Fruit fly (Drosophila melanogaster) whole organism, embryonic: ENCODE data around the gene Atg8b.

ENCODE experiments used
- Awh ChIP-seq: fragments of 200-800 bp; sonication (Bioruptor generic); IDR thresholded peaks from 2 replicates; pipeline ENCODE4, ENCODE4 v1.3.6; 2022; ENCODE audit warnings: missing biosample characterization, missing genetic modification characterization
- CG10366 ChIP-seq: fragments of 200-800 bp; sonication (Bioruptor generic); IDR thresholded peaks from 2 replicates; pipeline ENCODE4 v1.3.6; 2022; ENCODE audit warnings: missing biosample characterization, missing genetic modification characterization
- CG10979 ChIP-seq: fragments of 200-800 bp; sonication (Bioruptor generic); optimal IDR thresholded peaks from 2 replicates; lab custom pipeline; 2018; ENCODE audit warnings: missing biosample characterization, mild to moderate bottlenecking, missing genetic modification characterization, moderate library complexity
- CG11247 ChIP-seq: fragments of 200-800 bp; sonication (Bioruptor generic); IDR thresholded peaks from 2 replicates; pipeline ENCODE4 v1.3.6; 2022; ENCODE audit warnings: missing biosample characterization, missing genetic modification characterization
- CG11695 ChIP-seq: fragments of 200-800 bp; sonication (Bioruptor generic); IDR thresholded peaks from 3 replicates; pipeline ENCODE4 v1.3.6; 2022; ENCODE audit warnings: missing biosample characterization, missing genetic modification characterization
- CG14860 ChIP-seq: fragments of 200-800 bp; sonication (Bioruptor generic); IDR thresholded peaks from 3 replicates; pipeline ENCODE4 v1.3.6; 2022; ENCODE audit warnings: missing biosample characterization, missing genetic modification characterization; ENCODE audit not compliant: partially characterized antibody
- CG15073 ChIP-seq: fragments of 200-800 bp; sonication (Bioruptor generic); optimal IDR thresholded peaks from 2 replicates; lab custom pipeline; 2016; ENCODE audit warnings: missing biosample characterization, missing genetic modification characterization
- CG1603 ChIP-seq: fragments of 200-800 bp; sonication (Bioruptor generic); optimal IDR thresholded peaks from 2 replicates; lab custom pipeline; 2019; ENCODE audit warnings: missing biosample characterization, mild to moderate bottlenecking, missing genetic modification characterization, moderate library complexity
- CG1792 ChIP-seq: fragments of 200-800 bp; sonication (Bioruptor generic); optimal IDR thresholded peaks from 2 replicates; lab custom pipeline; 2016; ENCODE audit warnings: missing biosample characterization, missing genetic modification characterization
- CG18599 ChIP-seq: fragments of 200-800 bp; sonication (Bioruptor generic); optimal IDR thresholded peaks from 3 replicates; lab custom pipeline; 2017; ENCODE audit warnings: missing biosample characterization, missing genetic modification characterization, mild to moderate bottlenecking, moderate library complexity, missing genetic modification reagents
- CG30020 ChIP-seq: fragments of 200-800 bp; optimal IDR thresholded peaks from 2 replicates; lab custom pipeline; 2019; ENCODE audit warnings: missing biosample characterization, mild to moderate bottlenecking, missing genetic modification characterization, moderate library complexity
- CG32767 ChIP-seq: fragments of 200-800 bp; sonication (Bioruptor generic); IDR thresholded peaks from 2 replicates; pipeline ENCODE4 v1.3.6; 2022; ENCODE audit warnings: missing biosample characterization, missing genetic modification characterization
- CG34422 ChIP-seq: fragments of 200-800 bp; sonication (Bioruptor generic); IDR thresholded peaks from 3 replicates; pipeline ENCODE4 v1.3.6; 2022; ENCODE audit warnings: missing biosample characterization, missing genetic modification characterization
- CG6791 ChIP-seq: fragments of 200-800 bp; sonication (Bioruptor generic); IDR thresholded peaks from 3 replicates; pipeline ENCODE4 v1.3.6; 2022; ENCODE audit warnings: missing biosample characterization, missing genetic modification characterization; ENCODE audit not compliant: partially characterized antibody
- CG8290 ChIP-seq, 3 experiments: fragments of 200-800 bp; sonication (Bioruptor generic); optimal IDR thresholded peaks; 2 replicates each; lab custom pipeline; 2016 to 2019; ENCODE audit warnings: missing biosample characterization in 3 of 3, missing genetic modification characterization in 3 of 3, mild to moderate bottlenecking in 2 of 3, moderate library complexity in 1 of 3
- CG8944 ChIP-seq: fragments of 200-800 bp; sonication (Bioruptor generic); optimal IDR thresholded peaks from 3 replicates; lab custom pipeline; 2016; ENCODE audit warnings: missing biosample characterization, missing genetic modification characterization
- CG9437 ChIP-seq: fragments of 200-800 bp; sonication (Bioruptor generic); optimal IDR thresholded peaks from 2 replicates; lab custom pipeline; 2018; ENCODE audit warnings: missing biosample characterization, mild to moderate bottlenecking, missing genetic modification characterization
- Dfd ChIP-seq, 2 experiments: fragments of >200 bp; optimal IDR thresholded peaks; 2 replicates each; lab custom pipeline; 2017; ENCODE audit warnings: missing biosample characterization in 2 of 2, missing genetic modification characterization in 2 of 2
- Dll ChIP-seq: fragments of 200-800 bp; sonication (Bioruptor generic); IDR thresholded peaks from 4 replicates; pipeline ENCODE4 v1.3.6; 2022; ENCODE audit warnings: missing biosample characterization, missing genetic modification characterization; ENCODE audit not compliant: partially characterized antibody
- Ets65A ChIP-seq: fragments of 200-800 bp; sonication (Bioruptor generic); peaks from one replicate; lab custom pipeline; 2016; ENCODE audit warnings: missing biosample characterization, missing genetic modification characterization
- Gug ChIP-seq: fragments of 200-800 bp; sonication (Bioruptor generic); IDR thresholded peaks from 4 replicates; pipeline ENCODE4 v1.3.6; 2022; ENCODE audit warnings: missing biosample characterization, missing genetic modification characterization
- H2.0 ChIP-seq: fragments of 200-800 bp; sonication (Bioruptor generic); IDR thresholded peaks from 2 replicates; pipeline ENCODE4 v1.3.6; 2022; ENCODE audit warnings: missing biosample characterization, missing genetic modification characterization
- Hey ChIP-seq: fragments of 200-800 bp; sonication (Bioruptor generic); optimal IDR thresholded peaks from 3 replicates; lab custom pipeline; 2018; ENCODE audit warnings: missing biosample characterization, mild to moderate bottlenecking, missing genetic modification characterization
- Hr78 ChIP-seq, 2 experiments: fragments of 200-800 bp in 1 of 2; fragments of >200 bp in 1 of 2; sonication (Bioruptor generic) in 1 of 2; optimal IDR thresholded peaks; 2 replicates each; lab custom pipeline; 2017 to 2019; ENCODE audit warnings: missing biosample characterization in 2 of 2, missing genetic modification characterization in 2 of 2, mild to moderate bottlenecking in 1 of 2, moderate library complexity in 1 of 2
- Med ChIP-seq: fragments of 200-800 bp; sonication (Bioruptor generic); peaks from one replicate; lab custom pipeline; 2016; ENCODE audit warnings: missing biosample characterization, missing genetic modification characterization, mild to moderate bottlenecking, inconsistent platforms, moderate library complexity
- Optix ChIP-seq: fragments of 200-800 bp; sonication (Bioruptor generic); IDR thresholded peaks from 3 replicates; pipeline ENCODE4 v1.3.6; 2022; ENCODE audit warnings: missing biosample characterization, missing genetic modification characterization
- Poxn ChIP-seq: fragments of 200-800 bp; sonication (Bioruptor generic); IDR thresholded peaks from 2 replicates; pipeline ENCODE4 v1.3.6; 2022; ENCODE audit warnings: missing biosample characterization, missing genetic modification characterization
- Ptx1 ChIP-seq: fragments of 200-800 bp; sonication (Bioruptor generic); IDR thresholded peaks from 2 replicates; pipeline ENCODE4 v1.3.6; 2022; ENCODE audit warnings: missing biosample characterization, missing genetic modification characterization
- Sry-δ ChIP-seq: fragments of 200-800 bp; sonication (Bioruptor generic); optimal IDR thresholded peaks from 2 replicates; lab custom pipeline; 2016; ENCODE audit warnings: missing biosample characterization, missing genetic modification characterization
- Xrp1 ChIP-seq: fragments of 200-800 bp; sonication (Bioruptor generic); IDR thresholded peaks from 2 replicates; pipeline ENCODE4 v1.3.6; 2022; ENCODE audit warnings: missing biosample characterization, missing genetic modification characterization
- az2 ChIP-seq: fragments of 200-800 bp; sonication (Bioruptor generic); optimal IDR thresholded peaks from 3 replicates; lab custom pipeline; 2016; ENCODE audit warnings: missing biosample characterization, missing genetic modification characterization
- bcd ChIP-seq: fragments of 200-800 bp; sonication (Bioruptor generic); optimal IDR thresholded peaks from 2 replicates; lab custom pipeline; 2017; ENCODE audit warnings: missing biosample characterization, mild to moderate bottlenecking, missing genetic modification characterization
- bsh ChIP-seq, 2 experiments: fragments of 200-800 bp; sonication (Bioruptor generic); optimal IDR thresholded peaks; 2 replicates each; lab custom pipeline; 2017 to 2018; ENCODE audit warnings: mild to moderate bottlenecking in 2 of 2, missing biosample characterization in 2 of 2, missing genetic modification characterization in 2 of 2, moderate library complexity in 1 of 2
- chif ChIP-seq, 2 experiments: fragments of 200-800 bp; sonication (Bioruptor generic); optimal IDR thresholded peaks; 3 replicates each; lab custom pipeline; 2016; ENCODE audit warnings: missing biosample characterization in 2 of 2, missing genetic modification characterization in 2 of 2
- chm ChIP-seq: fragments of 200-800 bp; sonication (Bioruptor generic); IDR thresholded peaks from 2 replicates; pipeline ENCODE4 v1.3.6; 2022; ENCODE audit warnings: missing biosample characterization, missing genetic modification characterization
- chn ChIP-seq: fragments of 200-800 bp; sonication (Bioruptor generic); optimal IDR thresholded peaks from 2 replicates; lab custom pipeline; 2016; ENCODE audit warnings: missing biosample characterization, missing genetic modification characterization
- ci ChIP-seq: fragments of 200-800 bp; sonication (Bioruptor generic); IDR thresholded peaks from 3 replicates; pipeline ENCODE4 v1.3.6; 2022; ENCODE audit warnings: missing biosample characterization, missing genetic modification characterization
- dmrt11E ChIP-seq: fragments of 200-800 bp; sonication (Bioruptor generic); optimal IDR thresholded peaks from 3 replicates; lab custom pipeline; 2018; ENCODE audit warnings: missing biosample characterization, mild to moderate bottlenecking, missing genetic modification characterization, moderate library complexity
- kah ChIP-seq: fragments of 200-800 bp; sonication (Bioruptor generic); optimal IDR thresholded peaks from 2 replicates; lab custom pipeline; 2018; ENCODE audit warnings: missing biosample characterization, mild to moderate bottlenecking, missing genetic modification characterization
- lmd ChIP-seq: fragments of 200-800 bp; sonication (Bioruptor generic); IDR thresholded peaks from 2 replicates; pipeline ENCODE4 v1.3.6; 2022; ENCODE audit warnings: missing biosample characterization, missing genetic modification characterization
- pan ChIP-seq, 4 experiments: fragments of >200 bp in 3 of 4; fragments of 200-800 bp in 1 of 4; sonication (Bioruptor generic) in 1 of 4; optimal IDR thresholded peaks in 3 of 4; IDR thresholded peaks in 1 of 4; 2 replicates each; pipeline versions ENCODE4 v1.3.6 to Lab custom; 2017 to 2022; ENCODE audit warnings: missing biosample characterization in 2 of 4, missing genetic modification characterization in 2 of 4, mixed read lengths in 1 of 4
- phol ChIP-seq: fragments of 200-800 bp; sonication (Bioruptor generic); optimal IDR thresholded peaks from 3 replicates; lab custom pipeline; 2018; ENCODE audit warnings: missing biosample characterization, mild to moderate bottlenecking, missing genetic modification characterization, moderate library complexity
- seq ChIP-seq: fragments of 200-800 bp; sonication (Bioruptor generic); IDR thresholded peaks from 2 replicates; pipeline ENCODE4 v1.3.6; 2022; ENCODE audit warnings: missing biosample characterization, missing genetic modification characterization
- sisA ChIP-seq: fragments of 200-800 bp; sonication (Bioruptor generic); IDR thresholded peaks from 2 replicates; pipeline ENCODE4 v1.3.6; 2022; ENCODE audit warnings: missing biosample characterization, missing genetic modification characterization
- slbo ChIP-seq: fragments of 200-800 bp; sonication (Bioruptor generic); IDR thresholded peaks from 2 replicates; pipeline ENCODE4 v1.3.6; 2022; ENCODE audit warnings: missing biosample characterization, missing genetic modification characterization
- tin ChIP-seq: fragments of 200-800 bp; sonication (Bioruptor generic); optimal IDR thresholded peaks from 3 replicates; lab custom pipeline; 2016; ENCODE audit warnings: missing biosample characterization, missing genetic modification characterization
- vvl ChIP-seq: fragments of 200-800 bp; sonication (Bioruptor generic); IDR thresholded peaks from 2 replicates; pipeline ENCODE4 v1.3.6; 2022; ENCODE audit warnings: missing biosample characterization, missing genetic modification characterization
- zfh1 ChIP-seq: fragments of 200-800 bp; sonication (Bioruptor generic); IDR thresholded peaks from 3 replicates; pipeline ENCODE4 v1.3.6; 2022; ENCODE audit warnings: missing biosample characterization, missing genetic modification characterization

Gene Atg8b

dm6 chr3R:17708778-17709476 lies 15.9 kb downstream of the Atg8b start (continued):
- no peak for TF ChIP-seq CG34422 (GFP tag; lab: Robert Waterston, UW)
- no peak for TF ChIP-seq phol (tag; lab: Kevin White, UChicago)
- TF ChIP-seq zfh1 (GFP tag; lab: Robert Waterston, UW), result 0 out of 3 replicates have a peak, but pooled peaks have one; percentile 47
- TF ChIP-seq slbo (GFP tag; lab: Robert Waterston, UW), result 0 out of 2 replicates have a peak, but pooled peaks have one; percentile 20
- peak; percentile 35 for TF ChIP-seq CG1603 (tag; lab: Kevin White, UChicago)
- peak; percentile 39; the same call in 1 of the 3 replicates for TF ChIP-seq Optix
- peak; percentile 13 for TF ChIP-seq CG18599 (GFP tag; lab: Kevin White, UChicago)
- 0 out of 2 replicates have a peak, but pooled peaks have one; percentile 21 for TF ChIP-seq Xrp1
- peak in 1 of 2 experiments; percentile 23 for TF ChIP-seq bsh (GFP tag; optimal IDR thresholded peaks at IDR 0.05; lab: Kevin White, UChicago)
- TF ChIP-seq CG30020, result no peak
- TF ChIP-seq CG8944 (GFP tag; lab: Kevin White, UChicago), result no peak
- TF ChIP-seq Gug (GFP tag; lab: Robert Waterston, UW), result peak; percentile 23; the same call in 2 of the 4 replicates
- no peak for TF ChIP-seq kah (GFP tag; lab: Kevin White, UChicago)
- peak in 1 of 2 experiments; percentile 12 for TF ChIP-seq chif (GFP tag; optimal IDR thresholded peaks at IDR 0.05; lab: Kevin White, UChicago)
- no peak for TF ChIP-seq CG11247 (GFP tag; lab: Robert Waterston, UW)
- 0 out of 2 replicates have a peak, but pooled peaks have one; percentile 19 for TF ChIP-seq lmd
- no peak for TF ChIP-seq Sry-δ (GFP tag; lab: Kevin White, UChicago)
- TF ChIP-seq sisA (GFP tag; lab: Robert Waterston, UW), result peak; percentile 22; the same call in 1 of the 2 replicates
- no peak for TF ChIP-seq pan (optimal IDR thresholded peaks at IDR 0.05; lab: Kevin White, UChicago)
- TF ChIP-seq pan (GFP tag; optimal IDR thresholded peaks at IDR 0.05 in 1 of 2, IDR thresholded peaks at IDR 0.05 in 1 of 2), result peak in 1 of 2 experiments; percentile 33
- TF ChIP-seq CG10366, result 0 out of 2 replicates have a peak, but pooled peaks have one; percentile 23
- TF ChIP-seq CG8290 (GFP tag; optimal IDR thresholded peaks at IDR 0.05; lab: Kevin White, UChicago), result no peak
- TF ChIP-seq CG8290 (tag; optimal IDR thresholded peaks at IDR 0.05; lab: Kevin White, UChicago), result peak in 1 of 2 experiments; percentile 18
- TF ChIP-seq Hr78 (GFP tag; optimal IDR thresholded peaks at IDR 0.05; lab: Kevin White, UChicago), result no peak
- 0 out of 2 replicates have a peak, but pooled peaks have one; percentile 40 for TF ChIP-seq CG32767 (GFP tag; lab: Robert Waterston, UW)
- TF ChIP-seq vvl (GFP tag; lab: Robert Waterston, UW), result peak; percentile 28; the same call in 1 of the 2 replicates
- TF ChIP-seq CG15073 (GFP tag; lab: Kevin White, UChicago), result peak; percentile 24
- peak; percentile 18 for TF ChIP-seq tin (GFP tag; lab: Kevin White, UChicago)
- peak; percentile 35; the same call in 1 of the 3 replicates for TF ChIP-seq CG11695 (GFP tag; lab: Robert Waterston, UW)
- TF ChIP-seq chn (GFP tag; lab: Kevin White, UChicago), result no peak
- 0 out of 2 replicates have a peak, but pooled peaks have one; percentile 20 for TF ChIP-seq chm
- TF ChIP-seq Med, result peak; percentile 62
- no peak for TF ChIP-seq Poxn (GFP tag; lab: Robert Waterston, UW)
- 0 out of 2 replicates have a peak, but pooled peaks have one; percentile 15 for TF ChIP-seq seq
- TF ChIP-seq CG10979 (tag; lab: Kevin White, UChicago), result peak; percentile 6
- no peak for TF ChIP-seq Dll (GFP tag; lab: Robert Waterston, UW)
- TF ChIP-seq dmrt11E, result peak; percentile 7
- peak; percentile 10; the same call in 1 of the 2 replicates for TF ChIP-seq Ptx1 (GFP tag; lab: Robert Waterston, UW)
- peak; percentile 45; the same call in 1 of the 2 replicates for TF ChIP-seq Awh (GFP tag; lab: Robert Waterston, UW)

DNA sequence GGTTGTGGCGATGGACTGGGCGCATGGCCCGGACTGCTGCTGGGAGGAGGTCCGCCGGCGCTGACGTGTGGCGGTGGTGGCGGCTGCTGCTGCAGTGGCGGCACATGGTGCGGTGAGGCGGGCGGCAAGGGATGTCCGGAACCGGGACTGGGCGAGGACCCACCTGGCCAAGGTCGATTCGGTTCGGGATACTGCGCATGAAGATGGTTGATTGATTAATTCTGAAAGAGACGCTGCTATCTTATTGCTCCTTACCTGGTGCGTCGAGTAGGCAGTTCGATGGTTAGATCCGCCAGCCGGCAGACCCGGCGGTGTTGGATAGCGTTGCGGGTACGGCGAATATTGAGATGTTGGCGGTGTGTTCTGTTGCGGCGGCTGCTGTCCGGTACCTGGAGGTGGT lies 17.1 kb downstream of the Atg8b start:
- TF ChIP-seq ci (GFP tag; lab: Robert Waterston, UW), result 0 out of 3 replicates have a peak, but pooled peaks have one; percentile 29
- TF ChIP-seq CG1792 (GFP tag; lab: Kevin White, UChicago), result no peak
- 0 out of 3 replicates have a peak, but pooled peaks have one; percentile 27 for TF ChIP-seq CG14860 (GFP tag; lab: Robert Waterston, UW)
- 0 out of 2 replicates have a peak, but pooled peaks have one; percentile 6 for TF ChIP-seq vvl (GFP tag; lab: Robert Waterston, UW)
- TF ChIP-seq Hey (tag; lab: Kevin White, UChicago), result peak; percentile 64
- 0 out of 2 replicates have a peak, but pooled peaks have one; percentile 5 for TF ChIP-seq H2.0 (GFP tag; lab: Robert Waterston, UW)
- peak in 1 of 2 experiments; percentile 67 for TF ChIP-seq Dfd (GFP tag; optimal IDR thresholded peaks at IDR 0.05; lab: Kevin White, UChicago)
- no peak for TF ChIP-seq bcd
- no peak for TF ChIP-seq CG9437 (GFP tag; lab: Kevin White, UChicago)
- TF ChIP-seq CG6791 (GFP tag; lab: Robert Waterston, UW), result 0 out of 3 replicates have a peak, but pooled peaks have one; percentile 38
- peak; percentile 60 for TF ChIP-seq Ets65A (GFP tag; lab: Kevin White, UChicago)
- TF ChIP-seq az2 (GFP tag; lab: Kevin White, UChicago), result no peak
- TF ChIP-seq Med, result peak; percentile 59
